Worm (Caenorhabditis elegans) whole organism, L1 larva: Measurements from ENCODE around the gene srh-7.

Experiments used
- efl-1 ChIP-seq, 4 experiments: fragments of 150-350 bp; optimal IDR thresholded peaks in 3 of 4; peaks in 1 of 4; 1 replicate in 1 of 4; 2 replicates in 3 of 4; lab custom pipeline; 2014; ENCODE audit warnings: missing biosample characterization in 2 of 4, missing genetic modification characterization in 2 of 4, missing genetic modification reagents in 2 of 4
- egl-27 ChIP-seq, 2 experiments: fragments of 150-350 bp in 1 of 2; sonication (generic microtip); optimal IDR thresholded peaks; 3 replicates each; lab custom pipeline; 2017 to 2018; ENCODE audit warnings: missing biosample characterization in 2 of 2, missing genetic modification characterization in 2 of 2, missing genetic modification reagents in 2 of 2
- grh-1 ChIP-seq: fragments of 200-800 bp; sonication (Bioruptor generic); IDR thresholded peaks from 2 replicates; pipeline ENCODE4 v1.3.6; 2022; ENCODE audit warnings: missing genetic modification reagents, missing genetic modification characterization, missing compliant biosample characterization
- jun-1 ChIP-seq: fragments of 150-350 bp; optimal IDR thresholded peaks from 2 replicates; lab custom pipeline; 2014; ENCODE audit warnings: missing biosample characterization, missing genetic modification reagents, missing genetic modification characterization
- lin-13 ChIP-seq: fragments of 150-350 bp; optimal IDR thresholded peaks from 2 replicates; lab custom pipeline; 2014; ENCODE audit warnings: missing biosample characterization, missing genetic modification reagents, missing genetic modification characterization
- nhr-237 ChIP-seq: fragments of 150-350 bp; optimal IDR thresholded peaks from 2 replicates; lab custom pipeline; 2014; ENCODE audit warnings: missing biosample characterization, missing genetic modification characterization
- skn-1 ChIP-seq: fragments of 150-350 bp; optimal IDR thresholded peaks from 2 replicates; lab custom pipeline; 2014; ENCODE audit warnings: missing biosample characterization, missing genetic modification characterization
- sox-4 ChIP-seq: sonication (generic microtip); optimal IDR thresholded peaks from 2 replicates; lab custom pipeline; 2016; ENCODE audit warnings: missing genetic modification characterization, missing compliant biosample characterization
- tbx-2 ChIP-seq: sonication (generic microtip); optimal IDR thresholded peaks from 2 replicates; lab custom pipeline; 2016; ENCODE audit warnings: missing genetic modification characterization, missing compliant biosample characterization
- unc-86 ChIP-seq: sonication (generic microtip); optimal IDR thresholded peaks from 2 replicates; lab custom pipeline; 2016; ENCODE audit warnings: missing genetic modification characterization, missing compliant biosample characterization
- xbp-1 ChIP-seq: sonication (generic microtip); optimal IDR thresholded peaks from 2 replicates; lab custom pipeline; 2016; ENCODE audit warnings: missing genetic modification characterization, missing compliant biosample characterization
- ztf-4 ChIP-seq: fragments of 150-350 bp; optimal IDR thresholded peaks from 2 replicates; lab custom pipeline; 2014; ENCODE audit warnings: missing biosample characterization, missing genetic modification characterization

DNA sequence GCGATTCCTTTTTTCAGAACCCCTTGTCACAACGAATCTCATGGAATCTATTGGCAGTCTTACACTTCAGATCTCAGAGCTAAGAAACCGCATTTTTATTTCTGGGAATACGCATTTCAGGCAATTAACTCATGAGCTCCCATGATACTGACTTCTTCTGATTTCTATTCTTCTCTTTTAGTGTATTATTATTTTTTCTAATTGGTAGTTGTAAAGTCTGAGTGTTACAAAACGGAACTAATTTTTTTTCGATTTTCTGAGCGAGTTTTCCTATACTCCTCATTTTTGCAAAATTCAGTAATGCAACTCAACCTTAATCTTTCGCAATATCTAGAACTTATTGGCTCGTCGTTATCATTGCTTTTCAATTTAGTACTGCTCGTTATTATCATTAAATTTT is 33.7 kb upstream of the srh-7 start, which contains the start of gene str-82:
- TF ChIP-seq sox-4 (tag; lab: Kevin White, UChicago) (no peak), skn-1 (no peak), efl-1 (optimal IDR thresholded peaks at IDR 0.05; lab: Kevin White, UChicago) (no peak), efl-1 (GFP tag; optimal IDR thresholded peaks at IDR 0.05 in 1 of 2; lab: Kevin White, UChicago) (no peak), nhr-237 (tag; lab: Kevin White, UChicago) (no peak), lin-13 (GFP tag; lab: Kevin White, UChicago) (no peak), unc-86 (tag; lab: Kevin White, UChicago) (no peak), xbp-1 (no peak), tbx-2 (tag; lab: Kevin White, UChicago) (no peak), ztf-4 (tag; lab: Kevin White, UChicago) (no peak), jun-1 (tag; lab: Kevin White, UChicago) (no peak), grh-1 (GFP tag; lab: Robert Waterston, UW) (no peak), egl-27 (tag; optimal IDR thresholded peaks at IDR 0.05; lab: Kevin White, UChicago) (no peak)
